Worm (Caenorhabditis elegans) whole organism, young adult: ENCODE measurements around the gene gei-1.

ENCODE experiments used
- C17E4.6 ChIP-seq: fragments of 200-800 bp; sonication (Bioruptor generic); IDR thresholded peaks from 2 replicates; pipeline ENCODE4 v1.3.6; 2022; ENCODE audit warnings: missing genetic modification reagents, missing genetic modification characterization, missing compliant biosample characterization
- K12H6.12 ChIP-seq: fragments of 200-800 bp; sonication (Bioruptor generic); optimal IDR thresholded peaks from 2 replicates; lab custom pipeline; 2018; ENCODE audit warnings: mild to moderate bottlenecking, missing genetic modification characterization, missing compliant biosample characterization
- akir-1 ChIP-seq: fragments of 200-800 bp; sonication (Bioruptor generic); optimal IDR thresholded peaks from 2 replicates; lab custom pipeline; 2018; ENCODE audit warnings: mild to moderate bottlenecking, missing genetic modification characterization, moderate library complexity, missing compliant biosample characterization
- ama-1 ChIP-seq, 3 experiments: fragments of 150-350 bp in 1 of 3; sonication (generic microtip) in 2 of 3; optimal IDR thresholded peaks; 2 replicates each; lab custom pipeline; 2014 to 2018; ENCODE audit warnings: missing biosample characterization in 2 of 3, missing genetic modification characterization in 2 of 3, missing genetic modification reagents in 2 of 3
- ets-4 ChIP-seq: fragments of 200-800 bp; sonication (Bioruptor generic); optimal IDR thresholded peaks from 2 replicates; lab custom pipeline; 2018; ENCODE audit warnings: mild to moderate bottlenecking, missing genetic modification characterization, missing compliant biosample characterization
- lag-1 ChIP-seq: fragments of 200-800 bp; sonication (Bioruptor generic); IDR thresholded peaks from 2 replicates; pipeline ENCODE4 v1.3.6; 2022; ENCODE audit warnings: missing genetic modification reagents, missing genetic modification characterization, missing compliant biosample characterization
- pha-4 ChIP-seq: fragments of 150-350 bp; sonication (generic microtip); optimal IDR thresholded peaks from 2 replicates; lab custom pipeline; 2014; ENCODE audit warnings: missing biosample characterization, missing genetic modification reagents, missing genetic modification characterization
- repo-1 ChIP-seq: sonication (generic microtip); optimal IDR thresholded peaks from 2 replicates; lab custom pipeline; 2017; ENCODE audit warnings: mild to moderate bottlenecking, missing genetic modification characterization, missing compliant biosample characterization
- snpc-4 ChIP-seq, 5 experiments: fragments of 150-350 bp in 1 of 5; sonication (generic microtip) in 4 of 5; optimal IDR thresholded peaks; 2 replicates each; lab custom pipeline; 2014 to 2018; ENCODE audit warnings: missing genetic modification characterization in 5 of 5, missing biosample characterization in 3 of 5, antibody characterized with exemption in 2 of 5, mild to moderate bottlenecking in 2 of 5, missing compliant biosample characterization in 2 of 5, missing genotype in 2 of 5, moderate library complexity in 2 of 5, missing genetic modification reagents in 1 of 5
- unc-62 ChIP-seq: fragments of 150-350 bp; optimal IDR thresholded peaks from 2 replicates; lab custom pipeline; 2014; ENCODE audit warnings: missing biosample characterization, missing genetic modification reagents, missing genetic modification characterization
- ztf-22 ChIP-seq: fragments of 200-800 bp; sonication (Bioruptor generic); optimal IDR thresholded peaks from 2 replicates; lab custom pipeline; 2018; ENCODE audit warnings: mild to moderate bottlenecking, missing genetic modification characterization, moderate library complexity, missing compliant biosample characterization

DNA sequence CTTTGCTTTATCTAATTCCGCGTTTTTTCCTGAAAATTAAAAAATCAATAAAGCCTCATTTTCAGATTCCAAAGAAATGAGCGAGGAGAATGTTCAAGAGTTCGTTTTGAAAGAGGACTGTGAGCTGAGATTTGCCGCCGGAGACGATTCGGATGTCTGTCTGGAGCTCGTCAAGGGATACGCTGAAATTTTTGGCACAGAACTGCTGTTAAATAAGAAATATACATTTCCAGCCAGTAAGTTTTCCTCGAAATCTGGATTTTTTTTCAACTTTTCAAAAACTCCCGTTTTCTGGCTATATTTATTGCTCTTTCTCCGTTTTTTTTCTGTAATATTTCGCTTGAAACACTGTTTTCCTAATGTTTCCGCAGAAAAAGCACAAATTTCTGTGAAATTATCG lies 53.0 kb downstream of the gei-1 start, which contains the start of gene clpf-1:
- TF ChIP-seq pha-4 (tag; lab: Kevin White, UChicago): no peak
- TF ChIP-seq K12H6.12 (tag; lab: Kevin White, UChicago): no peak
- TF ChIP-seq repo-1 (tag; lab: Kevin White, UChicago): no peak
- TF ChIP-seq snpc-4 (GFP tag; optimal IDR thresholded peaks at IDR 0.05; lab: Kevin White, UChicago): no peak
- TF ChIP-seq snpc-4 (tag; optimal IDR thresholded peaks at IDR 0.05; lab: Kevin White, UChicago): peak in 1 of 4 experiments; percentile 19
- no peak for TF ChIP-seq ama-1 (optimal IDR thresholded peaks at IDR 0.05; lab: Kevin White, UChicago)
- TF ChIP-seq ama-1 (GFP tag; optimal IDR thresholded peaks at IDR 0.05; lab: Kevin White, UChicago): no peak
- TF ChIP-seq C17E4.6 (GFP tag; lab: Robert Waterston, UW): no peak
- no peak for TF ChIP-seq akir-1 (GFP tag; lab: Kevin White, UChicago)
- TF ChIP-seq unc-62 (GFP tag; lab: Kevin White, UChicago): no peak
- TF ChIP-seq ztf-22 (GFP tag; lab: Kevin White, UChicago): no peak
- TF ChIP-seq lag-1 (GFP tag; lab: Robert Waterston, UW): no peak
- no peak for TF ChIP-seq ets-4
